Worm (Caenorhabditis elegans): ENCODE data around the gene rsp-5.
A peak's percentile ranks its signal among the peaks of the same experiment; 100 is the strongest.

Gene rsp-5

ce11 chrII:6491817-6492452 lies 2.0 kb downstream of the rsp-5 start, which contains the start of the genes T28D9.11 and T28D9.1 (continued):
- no peak for TF ChIP-seq aha-1 (tag; optimal IDR thresholded peaks at IDR 0.05)
- TF ChIP-seq mab-9 (GFP tag; IDR thresholded peaks at IDR 0.05): 0 out of 2 replicates have a peak, but pooled peaks have one; percentile 25
- TF ChIP-seq grh-1 (GFP tag; IDR thresholded peaks at IDR 0.05): 0 out of 2 replicates have a peak, but pooled peaks have one; percentile 22
- peak; percentile 32 for TF ChIP-seq nhr-20 (tag; optimal IDR thresholded peaks at IDR 0.05)
- TF ChIP-seq lin-14 (GFP tag; optimal IDR thresholded peaks at IDR 0.05): peak; percentile 88
- TF ChIP-seq nhr-47 (tag; optimal IDR thresholded peaks at IDR 0.05): peak; percentile 56
- peak; percentile 18 for TF ChIP-seq tbx-2 (tag; optimal IDR thresholded peaks at IDR 0.05)

ce11 chrII:6493139-6493538 lies 3.2 kb downstream of the rsp-5 start:
- no peak for TF ChIP-seq sox-4 (tag; optimal IDR thresholded peaks at IDR 0.05)
- TF ChIP-seq ztf-4 (tag; optimal IDR thresholded peaks at IDR 0.05): no peak
- TF ChIP-seq ceh-8 (GFP tag; optimal IDR thresholded peaks at IDR 0.05): no peak
- TF ChIP-seq mep-1 (tag; optimal IDR thresholded peaks at IDR 0.05): no peak
- TF ChIP-seq lin-14 (GFP tag; optimal IDR thresholded peaks at IDR 0.05): no peak
- TF ChIP-seq fos-1 (tag; optimal IDR thresholded peaks at IDR 0.05): no peak
- no peak for TF ChIP-seq rnt-1 (tag; optimal IDR thresholded peaks at IDR 0.05)
- TF ChIP-seq nhr-77 (tag; optimal IDR thresholded peaks at IDR 0.05): no peak
- TF ChIP-seq dpl-1 (GFP tag; optimal IDR thresholded peaks at IDR 0.05): no peak
- no peak for TF ChIP-seq lin-39 (tag; optimal IDR thresholded peaks at IDR 0.05)
- TF ChIP-seq hlh-4 (tag; optimal IDR thresholded peaks at IDR 0.05): no peak
- no peak for TF ChIP-seq nhr-28 (tag; optimal IDR thresholded peaks at IDR 0.05)
- TF ChIP-seq irx-1 (tag; optimal IDR thresholded peaks at IDR 0.05): no peak
- TF ChIP-seq nhr-12 (tag; optimal IDR thresholded peaks at IDR 0.05): no peak
- no peak for TF ChIP-seq ama-1 (optimal IDR thresholded peaks at IDR 0.05)
- no peak for TF ChIP-seq egl-27 (tag; optimal IDR thresholded peaks at IDR 0.05)
- no peak for TF ChIP-seq alr-1 (tag; optimal IDR thresholded peaks at IDR 0.05; ENCODE audit: borderline replicate concordance)

- TF ChIP-seq ztf-4 (tag; optimal IDR thresholded peaks at IDR 0.05) (peak; percentile 14), blmp-1 (tag; optimal IDR thresholded peaks at IDR 0.05) (peak; percentile 2), hlh-4 (tag; optimal IDR thresholded peaks at IDR 0.05) (no peak), lir-3 (tag; optimal IDR thresholded peaks at IDR 0.05; ENCODE audit: poor library complexity) (no peak), lin-13 (GFP tag; optimal IDR thresholded peaks at IDR 0.05) (no peak)
These were observed 3.9 kb downstream of the rsp-5 start for ce11 chrII:6493709-6494326.

ce11 chrII:6496496-6496895 lies 6.5 kb downstream of the rsp-5 start:
- no peak for TF ChIP-seq nhr-11 (tag; optimal IDR thresholded peaks at IDR 0.05)
- TF ChIP-seq tlp-1 (tag; optimal IDR thresholded peaks at IDR 0.05): no peak
- TF ChIP-seq zag-1 (tag; optimal IDR thresholded peaks at IDR 0.05): no peak
- no peak for TF ChIP-seq ama-1 (optimal IDR thresholded peaks at IDR 0.05)
- no peak for TF ChIP-seq lin-35 (GFP tag; optimal IDR thresholded peaks at IDR 0.05)
- no peak for TF ChIP-seq ceh-82 (tag; optimal IDR thresholded peaks at IDR 0.05)
- no peak for TF ChIP-seq nhr-19 (GFP tag; conservative IDR thresholded peaks at IDR 0.05)
- TF ChIP-seq nhr-20 (tag; optimal IDR thresholded peaks at IDR 0.05): no peak

ce11 chrII:6497137-6497536 lies 7.2 kb downstream of the rsp-5 start:
- TF ChIP-seq zip-4 (GFP tag; optimal IDR thresholded peaks at IDR 0.05): no peak
- peak; percentile 58 for TF ChIP-seq lin-14 (GFP tag; optimal IDR thresholded peaks at IDR 0.05)
- no peak for TF ChIP-seq grh-1 (GFP tag; IDR thresholded peaks at IDR 0.05)
